Fruit fly (Drosophila melanogaster) whole organism, prepupa: ENCODE data around the gene Tmem214.

Source experiments
- CG11294 ChIP-seq: fragments of 200-800 bp; sonication (Bioruptor generic); IDR thresholded peaks from 2 replicates; pipeline ENCODE4 v1.3.6; 2022; ENCODE audit warnings: missing biosample characterization, missing genetic modification characterization
- CG8632 ChIP-seq: fragments of 200-800 bp; sonication (Bioruptor generic); optimal IDR thresholded peaks from 3 replicates; lab custom pipeline; 2016; ENCODE audit warnings: missing biosample characterization, missing genetic modification characterization
- Hr39 ChIP-seq: fragments of 200-800 bp; sonication (Bioruptor generic); optimal IDR thresholded peaks from 2 replicates; lab custom pipeline; 2016; ENCODE audit warnings: missing biosample characterization, missing genetic modification characterization
- salr ChIP-seq, 2 experiments: fragments of 200-800 bp; sonication (Bioruptor generic); optimal IDR thresholded peaks; 3 replicates each; lab custom pipeline; 2016 to 2018; ENCODE audit warnings: missing biosample characterization in 2 of 2, missing genetic modification characterization in 2 of 2, mild to moderate bottlenecking in 1 of 2
- svp ChIP-seq: fragments of 200-800 bp; sonication (Bioruptor generic); peaks from one replicate; lab custom pipeline; 2016; ENCODE audit warnings: missing biosample characterization, missing genetic modification characterization

DNA sequence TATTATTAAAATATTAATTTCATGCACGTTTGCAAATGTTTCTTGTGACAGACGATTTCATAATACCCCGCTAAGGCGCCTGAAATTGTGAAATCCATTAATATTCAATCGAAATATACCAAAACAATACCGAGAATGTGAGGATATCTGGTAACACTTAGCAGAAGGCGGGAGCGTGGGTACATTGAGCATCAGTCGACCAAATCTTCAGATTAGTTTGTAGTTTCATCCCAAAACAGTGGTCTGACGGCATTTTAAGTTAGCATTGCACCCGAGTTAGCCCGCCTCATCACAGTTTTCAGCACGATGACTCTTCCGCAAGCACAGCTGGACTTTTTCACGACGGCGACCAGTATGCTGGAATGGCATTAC, 34.6 kb upstream of the Tmem214 start, which contains the start of gene Nup154:
- TF ChIP-seq CG8632 (GFP tag; lab: Kevin White, UChicago) (no peak), Hr39 (no peak), svp (GFP tag; lab: Kevin White, UChicago) (no peak), CG11294 (GFP tag; lab: Robert Waterston, UW) (no peak), salr (GFP tag; optimal IDR thresholded peaks at IDR 0.05; lab: Kevin White, UChicago) (no peak)
